Worm (Caenorhabditis elegans) whole organism, young adult: ENCODE results near the gene mks-2.

Source experiments
- F23B12.7 ChIP-seq: sonication (generic microtip); optimal IDR thresholded peaks from 2 replicates; lab custom pipeline; 2017; ENCODE audit warnings: missing genetic modification characterization, mild to moderate bottlenecking, missing compliant biosample characterization, antibody characterized with exemption, moderate library complexity; ENCODE audit not compliant: insufficient read depth
- T26A5.8 ChIP-seq: sonication (generic microtip); optimal IDR thresholded peaks from 2 replicates; lab custom pipeline; 2016; ENCODE audit warnings: missing genetic modification characterization, missing compliant biosample characterization
- aptf-2 ChIP-seq: fragments of 200-800 bp; sonication (Bioruptor generic); conservative IDR thresholded peaks from 2 replicates; pipeline ENCODE4 v1.3.6; 2022; ENCODE audit warnings: missing genetic modification reagents, missing genetic modification characterization, missing compliant biosample characterization
- ceh-91 ChIP-seq: fragments of 200-800 bp; sonication (Bioruptor generic); IDR thresholded peaks from 2 replicates; pipeline ENCODE4 v1.3.6; 2022; ENCODE audit warnings: missing genetic modification reagents, missing genetic modification characterization, missing compliant biosample characterization
- gei-17 ChIP-seq: fragments of 200-800 bp; sonication (Bioruptor generic); optimal IDR thresholded peaks from 2 replicates; lab custom pipeline; 2018; ENCODE audit warnings: mild to moderate bottlenecking, missing genetic modification characterization, missing compliant biosample characterization
- hmg-1.2 ChIP-seq: fragments of 200-800 bp; sonication (Bioruptor generic); IDR thresholded peaks from 2 replicates; pipeline ENCODE4 v1.3.6; 2022; ENCODE audit warnings: missing genetic modification reagents, missing genetic modification characterization, missing compliant biosample characterization
- lin-35 ChIP-seq, 3 experiments: fragments of 150-350 bp in 2 of 3; sonication (generic microtip) in 1 of 3; optimal IDR thresholded peaks; 2 replicates each; lab custom pipeline; 2014 to 2018; ENCODE audit warnings: missing biosample characterization in 3 of 3, missing genetic modification characterization in 3 of 3, missing genetic modification reagents in 3 of 3
- madf-8 ChIP-seq: fragments of 200-800 bp; sonication (Bioruptor generic); conservative IDR thresholded peaks from 2 replicates; pipeline ENCODE4 v1.3.6; 2022; ENCODE audit warnings: missing genetic modification reagents, missing genetic modification characterization, missing compliant biosample characterization
- nfya-1 ChIP-seq: sonication (generic microtip); optimal IDR thresholded peaks from 2 replicates; lab custom pipeline; 2017; ENCODE audit warnings: antibody characterized with exemption, missing compliant biosample characterization, missing genetic modification characterization, borderline replicate concordance; ENCODE audit not compliant: insufficient read depth
- nhr-90 ChIP-seq: sonication (generic microtip); optimal IDR thresholded peaks from 2 replicates; lab custom pipeline; 2016; ENCODE audit warnings: missing genotype, mild to moderate bottlenecking, missing genetic modification characterization, missing compliant biosample characterization
- unc-62 ChIP-seq: fragments of 150-350 bp; optimal IDR thresholded peaks from 2 replicates; lab custom pipeline; 2014; ENCODE audit warnings: missing biosample characterization, missing genetic modification reagents, missing genetic modification characterization

DNA sequence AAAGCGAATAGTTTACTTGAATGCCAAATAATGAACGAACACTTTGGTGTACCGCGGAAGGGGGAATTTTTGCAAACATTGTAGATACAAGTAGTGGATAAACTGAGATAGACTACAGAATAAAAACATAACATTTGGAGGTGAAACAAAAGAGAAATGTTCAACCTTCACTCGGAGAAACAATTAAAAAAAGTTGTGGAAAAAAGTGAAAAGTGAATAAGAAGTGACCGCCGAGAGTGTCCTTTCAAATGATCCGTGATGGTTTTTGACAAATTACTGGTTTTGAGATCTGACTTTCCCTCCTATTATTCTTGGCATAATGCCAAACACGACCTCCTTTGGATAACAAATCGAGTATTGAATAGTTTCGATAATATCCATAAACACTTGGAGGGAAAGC is 4.5 kb upstream of the mks-2 start:
- TF ChIP-seq aptf-2 (GFP tag; lab: Robert Waterston, UW) (no peak), unc-62 (no peak), nfya-1 (tag; lab: Kevin White, UChicago) (no peak), F23B12.7 (no peak), ceh-91 (no peak), gei-17 (GFP tag; lab: Kevin White, UChicago) (no peak), madf-8 (GFP tag; lab: Robert Waterston, UW) (no peak), hmg-1.2 (no peak), T26A5.8 (tag; lab: Kevin White, UChicago) (no peak), lin-35 (GFP tag; optimal IDR thresholded peaks at IDR 0.05; lab: Kevin White, UChicago) (no peak), nhr-90 (tag; lab: Kevin White, UChicago) (no peak)
